Worm (Caenorhabditis elegans) whole organism, young adult: ENCODE results near the gene ckb-2.
"Not testable (repeated sequence)": the region's sequence is repeated elsewhere in the genome, so short reads cannot be mapped to it uniquely, and the experiment has no call there.

Source experiments
- B0019.2 ChIP-seq: fragments of 200-800 bp; sonication (Bioruptor generic); conservative IDR thresholded peaks from 2 replicates; pipeline ENCODE4 v1.3.6; 2022; ENCODE audit warnings: missing genetic modification reagents, missing genetic modification characterization, missing compliant biosample characterization
- B0261.1 ChIP-seq: sonication (generic microtip); optimal IDR thresholded peaks from 2 replicates; lab custom pipeline; 2016; ENCODE audit warnings: mild to moderate bottlenecking, missing genetic modification characterization, moderate library complexity, missing compliant biosample characterization
- F23B12.7 ChIP-seq: sonication (generic microtip); optimal IDR thresholded peaks from 2 replicates; lab custom pipeline; 2017; ENCODE audit warnings: missing genetic modification characterization, mild to moderate bottlenecking, missing compliant biosample characterization, antibody characterized with exemption, moderate library complexity; ENCODE audit not compliant: insufficient read depth
- F33H1.4 ChIP-seq: fragments of 200-800 bp; sonication (Bioruptor generic); IDR thresholded peaks from 2 replicates; pipeline ENCODE4 v1.3.6; 2022; ENCODE audit warnings: missing genetic modification reagents, missing genetic modification characterization, missing compliant biosample characterization
- K11D2.4 ChIP-seq: fragments of 200-800 bp; sonication (Bioruptor generic); IDR thresholded peaks from 2 replicates; pipeline ENCODE4 v1.3.6; 2022; ENCODE audit warnings: missing genetic modification reagents, missing genetic modification characterization, missing compliant biosample characterization
- T26A5.8 ChIP-seq: sonication (generic microtip); optimal IDR thresholded peaks from 2 replicates; lab custom pipeline; 2016; ENCODE audit warnings: missing genetic modification characterization, missing compliant biosample characterization
- Y53G8AR.9 ChIP-seq: fragments of 200-800 bp; sonication (Bioruptor generic); conservative IDR thresholded peaks from 2 replicates; pipeline ENCODE4 v1.3.6; 2022; ENCODE audit warnings: missing genetic modification reagents, missing genetic modification characterization, missing compliant biosample characterization
- Y95B8A.8 ChIP-seq: fragments of 200-800 bp; sonication (Bioruptor generic); IDR thresholded peaks from 2 replicates; pipeline ENCODE4 v1.3.6; 2022; ENCODE audit warnings: missing genetic modification reagents, missing genetic modification characterization, missing compliant biosample characterization
- ZK185.1 ChIP-seq: sonication (generic microtip); optimal IDR thresholded peaks from 2 replicates; lab custom pipeline; 2016; ENCODE audit warnings: mild to moderate bottlenecking, missing genetic modification characterization, missing compliant biosample characterization; ENCODE audit not compliant: poor library complexity, severe bottlenecking
- attf-5 ChIP-seq: fragments of 200-800 bp; sonication (Bioruptor generic); optimal IDR thresholded peaks from 2 replicates; lab custom pipeline; 2018; ENCODE audit warnings: mild to moderate bottlenecking, missing genetic modification characterization, missing compliant biosample characterization
- cebp-1 ChIP-seq, 2 experiments: fragments of 200-800 bp in 1 of 2; sonication (Bioruptor generic) in 1 of 2; sonication (generic microtip) in 1 of 2; IDR thresholded peaks in 1 of 2; optimal IDR thresholded peaks in 1 of 2; 2 replicates each; pipeline versions ENCODE4 v1.3.6 to Lab custom; 2017 to 2022; ENCODE audit warnings: missing compliant biosample characterization in 2 of 2, missing genetic modification characterization in 2 of 2, mild to moderate bottlenecking in 1 of 2, missing genetic modification reagents in 1 of 2, moderate library complexity in 1 of 2
- ceh-27 ChIP-seq: fragments of 200-800 bp; sonication (Bioruptor generic); optimal IDR thresholded peaks from 2 replicates; lab custom pipeline; 2018; ENCODE audit warnings: mild to moderate bottlenecking, missing genetic modification characterization, moderate library complexity, missing compliant biosample characterization
- die-1 ChIP-seq: sonication (generic microtip); optimal IDR thresholded peaks from 2 replicates; lab custom pipeline; 2016; ENCODE audit warnings: missing genotype, mild to moderate bottlenecking, missing genetic modification characterization, missing compliant biosample characterization
- dox-1 ChIP-seq: fragments of 200-800 bp; sonication (Bioruptor generic); IDR thresholded peaks from 2 replicates; pipeline ENCODE4 v1.3.6; 2022; ENCODE audit warnings: missing genetic modification reagents, missing genetic modification characterization, missing compliant biosample characterization
- ekl-4 ChIP-seq: fragments of 200-800 bp; sonication (Bioruptor generic); IDR thresholded peaks from 2 replicates; pipeline ENCODE4 v1.3.6; 2022; ENCODE audit warnings: missing genetic modification reagents, missing genetic modification characterization, missing compliant biosample characterization
- ets-4 ChIP-seq: fragments of 200-800 bp; sonication (Bioruptor generic); optimal IDR thresholded peaks from 2 replicates; lab custom pipeline; 2018; ENCODE audit warnings: mild to moderate bottlenecking, missing genetic modification characterization, missing compliant biosample characterization
- gei-17 ChIP-seq: fragments of 200-800 bp; sonication (Bioruptor generic); optimal IDR thresholded peaks from 2 replicates; lab custom pipeline; 2018; ENCODE audit warnings: mild to moderate bottlenecking, missing genetic modification characterization, missing compliant biosample characterization
- him-1 ChIP-seq: sonication (generic microtip); optimal IDR thresholded peaks from 2 replicates; lab custom pipeline; 2016; ENCODE audit warnings: missing genotype, missing genetic modification reagents, missing genetic modification characterization, missing compliant biosample characterization
- hlh-26 ChIP-seq: fragments of 200-800 bp; sonication (Bioruptor generic); conservative IDR thresholded peaks from 2 replicates; pipeline ENCODE4 v1.3.6; 2022; ENCODE audit warnings: missing genetic modification reagents, missing genetic modification characterization, missing compliant biosample characterization
- hmg-1.2 ChIP-seq: fragments of 200-800 bp; sonication (Bioruptor generic); IDR thresholded peaks from 2 replicates; pipeline ENCODE4 v1.3.6; 2022; ENCODE audit warnings: missing genetic modification reagents, missing genetic modification characterization, missing compliant biosample characterization
- let-607 ChIP-seq, 2 experiments: fragments of 200-800 bp in 1 of 2; sonication (Bioruptor generic) in 1 of 2; sonication (generic microtip) in 1 of 2; optimal IDR thresholded peaks; 2 replicates each; lab custom pipeline; 2016 to 2018; ENCODE audit warnings: mild to moderate bottlenecking in 2 of 2, missing compliant biosample characterization in 2 of 2, missing genetic modification characterization in 2 of 2, moderate library complexity in 2 of 2, missing genotype in 1 of 2
- lin-40 ChIP-seq: sonication (generic microtip); optimal IDR thresholded peaks from 2 replicates; lab custom pipeline; 2016; ENCODE audit warnings: missing genetic modification characterization, mild to moderate bottlenecking, missing compliant biosample characterization, missing genotype, missing genetic modification reagents
- lin-54 ChIP-seq: fragments of 200-800 bp; sonication (Bioruptor generic); optimal IDR thresholded peaks from 2 replicates; lab custom pipeline; 2018; ENCODE audit warnings: mild to moderate bottlenecking, missing genetic modification characterization, missing compliant biosample characterization
- lsl-1 ChIP-seq: fragments of 200-800 bp; sonication (Bioruptor generic); optimal IDR thresholded peaks from 2 replicates; lab custom pipeline; 2018; ENCODE audit warnings: mild to moderate bottlenecking, missing genetic modification characterization, moderate library complexity, missing compliant biosample characterization
- madf-6 ChIP-seq: fragments of 200-800 bp; sonication (Bioruptor generic); IDR thresholded peaks from 2 replicates; pipeline ENCODE4 v1.3.6; 2022; ENCODE audit warnings: missing genetic modification reagents, missing genetic modification characterization, missing compliant biosample characterization
- madf-8 ChIP-seq: fragments of 200-800 bp; sonication (Bioruptor generic); conservative IDR thresholded peaks from 2 replicates; pipeline ENCODE4 v1.3.6; 2022; ENCODE audit warnings: missing genetic modification reagents, missing genetic modification characterization, missing compliant biosample characterization
- mcd-1 ChIP-seq: fragments of 200-800 bp; sonication (Bioruptor generic); IDR thresholded peaks from 2 replicates; pipeline ENCODE4 v1.3.6; 2022; ENCODE audit warnings: missing genetic modification reagents, missing genetic modification characterization, missing compliant biosample characterization
- nfyb-1 ChIP-seq: fragments of 200-800 bp; sonication (Bioruptor generic); IDR thresholded peaks from 2 replicates; pipeline ENCODE4 v1.3.6; 2022; ENCODE audit warnings: missing genetic modification reagents, missing genetic modification characterization, missing compliant biosample characterization
- nhr-80 ChIP-seq: sonication (generic microtip); optimal IDR thresholded peaks from 2 replicates; lab custom pipeline; 2016; ENCODE audit warnings: missing genetic modification characterization, missing compliant biosample characterization
- pbrm-1 ChIP-seq: fragments of 200-800 bp; sonication (Bioruptor generic); IDR thresholded peaks from 2 replicates; pipeline ENCODE4 v1.3.6; 2022; ENCODE audit warnings: missing genetic modification reagents, missing genetic modification characterization, missing compliant biosample characterization
- repo-1 ChIP-seq: sonication (generic microtip); optimal IDR thresholded peaks from 2 replicates; lab custom pipeline; 2017; ENCODE audit warnings: mild to moderate bottlenecking, missing genetic modification characterization, missing compliant biosample characterization
- rpc-1 ChIP-seq, 2 experiments: fragments of 150-350 bp in 1 of 2; sonication (generic microtip) in 1 of 2; optimal IDR thresholded peaks; 2 replicates each; lab custom pipeline; 2014 to 2018; ENCODE audit warnings: missing biosample characterization in 1 of 2, missing genetic modification characterization in 1 of 2, missing genetic modification reagents in 1 of 2, missing genotype in 1 of 2
- snpc-3.4 ChIP-seq: sonication (generic microtip); optimal IDR thresholded peaks from 2 replicates; lab custom pipeline; 2017; ENCODE audit warnings: missing genetic modification characterization, mild to moderate bottlenecking, missing compliant biosample characterization, antibody characterized with exemption, moderate library complexity, missing genotype, missing genetic modification reagents
- snpc-4 ChIP-seq, 5 experiments: fragments of 150-350 bp in 1 of 5; sonication (generic microtip) in 4 of 5; optimal IDR thresholded peaks; 2 replicates each; lab custom pipeline; 2014 to 2018; ENCODE audit warnings: missing genetic modification characterization in 5 of 5, missing biosample characterization in 3 of 5, antibody characterized with exemption in 2 of 5, mild to moderate bottlenecking in 2 of 5, missing compliant biosample characterization in 2 of 5, missing genotype in 2 of 5, moderate library complexity in 2 of 5, missing genetic modification reagents in 1 of 5
- tbp1 ChIP-seq: fragments of 200-800 bp; sonication (Bioruptor generic); optimal IDR thresholded peaks from 2 replicates; lab custom pipeline; 2018; ENCODE audit warnings: mild to moderate bottlenecking, missing genetic modification characterization, missing compliant biosample characterization
- xnd-1 ChIP-seq: sonication (generic microtip); optimal IDR thresholded peaks from 2 replicates; lab custom pipeline; 2016; ENCODE audit warnings: missing genotype, missing genetic modification reagents, missing genetic modification characterization, missing compliant biosample characterization
- ztf-18 ChIP-seq: sonication (generic microtip); optimal IDR thresholded peaks from 2 replicates; lab custom pipeline; 2016; ENCODE audit warnings: missing genotype, mild to moderate bottlenecking, missing genetic modification characterization, missing compliant biosample characterization
- ztf-25 ChIP-seq: fragments of 200-800 bp; sonication (Bioruptor generic); IDR thresholded peaks from 2 replicates; pipeline ENCODE4 v1.3.6; 2022; ENCODE audit warnings: missing genetic modification reagents, missing genetic modification characterization, missing compliant biosample characterization
- ztf-6 ChIP-seq: fragments of 200-800 bp; sonication (Bioruptor generic); IDR thresholded peaks from 2 replicates; pipeline ENCODE4 v1.3.6; 2022; ENCODE audit warnings: missing genetic modification reagents, missing genetic modification characterization, missing compliant biosample characterization

ckb-2 gene

DNA sequence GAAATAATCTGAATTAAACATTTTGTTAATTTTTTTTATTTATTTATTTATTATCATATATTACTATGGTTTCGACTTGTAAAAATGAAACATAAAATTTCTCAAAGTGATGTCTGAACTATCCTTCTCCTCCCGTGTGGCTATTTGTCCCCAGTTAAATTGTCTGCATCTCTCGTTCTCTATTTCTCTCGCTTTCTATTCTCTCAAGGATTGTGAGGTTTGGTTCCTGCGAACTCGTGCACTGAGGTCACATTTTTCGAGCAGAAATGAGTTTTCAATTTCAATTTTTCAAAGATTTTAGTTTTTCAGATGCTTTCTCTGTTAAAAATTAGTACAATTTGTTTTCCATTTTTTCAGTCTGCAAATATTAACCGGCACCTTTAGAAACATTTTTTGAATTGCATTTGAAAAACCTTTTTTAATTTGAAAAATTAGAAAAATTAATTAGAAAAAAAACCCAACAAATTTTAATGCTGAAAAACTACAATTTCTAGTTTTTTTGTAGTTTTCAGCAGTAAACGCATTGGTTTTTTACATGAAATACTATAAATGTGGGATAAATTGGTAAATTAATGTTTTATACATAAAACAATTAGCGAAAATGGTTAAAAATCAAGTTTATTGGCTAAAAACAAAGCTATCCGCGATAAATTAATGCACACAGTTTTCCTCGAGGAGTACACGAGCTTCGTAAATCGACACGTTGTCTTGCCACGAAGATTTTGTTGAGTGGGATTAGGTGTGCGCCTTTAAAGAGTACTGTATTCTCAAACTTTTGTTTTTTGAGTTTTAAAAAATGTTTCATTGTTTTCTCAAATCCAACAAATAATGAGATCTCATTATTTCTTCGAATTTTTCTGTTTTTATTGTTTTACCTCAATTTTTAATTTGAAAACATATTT is 44.6 kb downstream of the ckb-2 start:
- peak; percentile 21 for TF ChIP-seq F23B12.7 (tag; lab: Kevin White, UChicago)
- TF ChIP-seq tbp1, result peak; percentile 30
- TF ChIP-seq hlh-26 (GFP tag; lab: Robert Waterston, UW), result no peak
- no peak for TF ChIP-seq ZK185.1 (tag; lab: Kevin White, UChicago)
- TF ChIP-seq madf-6, result peak; percentile 48; the same call in 1 of the 2 replicates
- TF ChIP-seq let-607 (tag; optimal IDR thresholded peaks at IDR 0.05; lab: Kevin White, UChicago), result no peak
- peak; percentile 23 for TF ChIP-seq lin-54 (GFP tag; lab: Kevin White, UChicago)
- peak; percentile 72 for TF ChIP-seq lsl-1
- peak; percentile 38 for TF ChIP-seq attf-5 (GFP tag; lab: Kevin White, UChicago)
- TF ChIP-seq lin-40 (tag; lab: Kevin White, UChicago), result peak; percentile 10
- TF ChIP-seq him-1, result peak; percentile 40
- TF ChIP-seq cebp-1 (GFP tag; IDR thresholded peaks at IDR 0.05; lab: Robert Waterston, UW), result no peak
- peak; percentile 45 for TF ChIP-seq cebp-1 (tag; optimal IDR thresholded peaks at IDR 0.05; lab: Kevin White, UChicago)
- peak; percentile 90 for TF ChIP-seq B0019.2 (GFP tag; lab: Robert Waterston, UW)
- no peak for TF ChIP-seq ztf-6
- no peak for TF ChIP-seq snpc-4 (GFP tag; optimal IDR thresholded peaks at IDR 0.05; lab: Kevin White, UChicago)
- TF ChIP-seq snpc-4 (tag; optimal IDR thresholded peaks at IDR 0.05; lab: Kevin White, UChicago), result peak in 2 of 4 experiments; percentile 3 to 6
- TF ChIP-seq xnd-1 (tag; lab: Kevin White, UChicago), result peak; percentile 45
- no peak for TF ChIP-seq T26A5.8 (tag; lab: Kevin White, UChicago)
- TF ChIP-seq snpc-3.4 (tag; lab: Kevin White, UChicago), result peak; percentile 55
- TF ChIP-seq B0261.1 (tag; lab: Kevin White, UChicago), result no peak
- peak; percentile 33 for TF ChIP-seq nhr-80 (tag; lab: Kevin White, UChicago)
- TF ChIP-seq hmg-1.2 (GFP tag; lab: Robert Waterston, UW), result peak; percentile 45; the same call in 1 of the 2 replicates
- TF ChIP-seq, all 124 proteins: peak for 15

DNA sequence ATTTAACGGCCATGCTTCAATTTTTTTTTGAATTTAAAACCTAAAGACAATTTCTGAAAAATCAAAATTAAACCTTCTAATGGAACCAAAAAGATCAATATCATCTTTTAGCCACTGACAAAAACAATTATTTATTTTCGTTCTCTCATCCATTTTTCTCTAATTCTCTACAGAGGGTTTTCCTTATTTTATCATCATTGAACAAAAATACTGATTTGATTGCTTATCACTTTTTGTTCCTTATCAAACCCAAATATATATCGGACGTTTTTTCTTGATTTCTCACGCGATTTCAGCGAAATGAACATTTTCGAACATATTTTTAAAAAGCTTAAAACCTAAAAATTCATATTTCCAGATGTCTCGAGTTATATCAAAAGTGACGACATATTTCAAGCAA is 45.4 kb downstream of the ckb-2 start, which contains the start of gene mpc-1:
Gene mpc-1, plus strand, starts transcription at position 359 of the 400 bp plus-strand sequence.
- no peak for TF ChIP-seq ets-4 (GFP tag; lab: Kevin White, UChicago)
- TF ChIP-seq nhr-80 (tag; lab: Kevin White, UChicago), result peak; percentile 52

DNA sequence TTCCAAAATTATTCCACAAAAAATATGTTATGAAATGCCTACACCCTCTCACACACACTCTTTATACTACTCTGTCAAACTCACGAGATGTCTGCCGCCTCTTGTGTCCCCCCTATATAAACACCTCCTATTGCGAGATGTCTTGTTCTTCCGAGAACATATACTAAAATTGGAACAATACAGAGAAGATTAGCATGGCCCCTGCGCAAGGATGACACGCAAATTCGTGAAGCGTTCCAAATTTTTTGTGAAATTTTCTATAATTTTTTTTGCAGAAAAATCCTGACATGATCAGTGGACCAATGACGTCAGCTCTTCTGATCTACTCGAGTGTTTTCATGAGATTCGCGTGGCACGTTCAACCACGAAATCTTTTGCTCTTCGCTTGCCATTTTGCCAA is 46.3 kb downstream of the ckb-2 start:
- TF ChIP-seq repo-1 (tag; lab: Kevin White, UChicago) (peak; percentile 54), rpc-1 (optimal IDR thresholded peaks at IDR 0.05; lab: Kevin White, UChicago) (peak; percentile 50), rpc-1 (tag; optimal IDR thresholded peaks at IDR 0.05; lab: Kevin White, UChicago) (peak; percentile 70), ceh-27 (GFP tag; lab: Kevin White, UChicago) (peak; percentile 7), attf-5 (GFP tag; lab: Kevin White, UChicago) (peak; percentile 31), nfyb-1 (GFP tag; lab: Robert Waterston, UW) (peak; percentile 78; the same call in 1 of the 2 replicates), F33H1.4 (GFP tag; lab: Robert Waterston, UW) (peak; percentile 17; the same call in 1 of the 2 replicates), ztf-6 (0 out of 2 replicates have a peak, but pooled peaks have one; percentile 25), Y53G8AR.9 (GFP tag; lab: Robert Waterston, UW) (peak; percentile 68), madf-8 (GFP tag; lab: Robert Waterston, UW) (0 out of 2 replicates have a peak, but pooled peaks have one; percentile 12), die-1 (peak; percentile 2), cebp-1 (tag; optimal IDR thresholded peaks at IDR 0.05; lab: Kevin White, UChicago) (peak; percentile 77), mcd-1 (GFP tag; lab: Robert Waterston, UW) (peak; percentile 65), pbrm-1 (GFP tag; lab: Robert Waterston, UW) (peak; percentile 58; the same call in 1 of the 2 replicates), ztf-25 (GFP tag; lab: Robert Waterston, UW) (0 out of 2 replicates have a peak, but pooled peaks have one; percentile 55), gei-17 (GFP tag; lab: Kevin White, UChicago) (peak; percentile 28), K11D2.4 (GFP tag; lab: Robert Waterston, UW) (0 out of 2 replicates have a peak, but pooled peaks have one; percentile 35), dox-1 (peak; percentile 64), hmg-1.2 (GFP tag; lab: Robert Waterston, UW) (peak; percentile 64), Y95B8A.8 (0 out of 2 replicates have a peak, but pooled peaks have one; percentile 16), ztf-18 (tag; lab: Kevin White, UChicago) (peak; percentile 34), lsl-1 (peak; percentile 26), ekl-4 (GFP tag; lab: Robert Waterston, UW) (peak; percentile 74; the same call in 1 of the 2 replicates)
- TF ChIP-seq cebp-1 (GFP tag; IDR thresholded peaks at IDR 0.05; lab: Robert Waterston, UW), result not testable (repeated sequence)
